Fruit fly (Drosophila melanogaster): ENCODE results near the gene meng.
A peak's percentile ranks its signal among the peaks of the same experiment; 100 is the strongest.

meng gene

dm6 chr2L:6797408-6797807, 55.1 kb downstream of the meng start (continued):
- TF ChIP-seq Hmx (GFP tag; optimal IDR thresholded peaks at IDR 0.05) (no peak), CG8359 (GFP tag; optimal IDR thresholded peaks at IDR 0.05; ENCODE audit: borderline replicate concordance) (no peak), ato (GFP tag; IDR thresholded peaks at IDR 0.05; ENCODE audit: partially characterized antibody) (peak; percentile 61; the same call in 1 of the 2 replicates), CoRest (tag; optimal IDR thresholded peaks at IDR 0.05) (peak; percentile 65), kay (GFP tag; optimal IDR thresholded peaks at IDR 0.05) (peak; percentile 26), CG14710 (tag; optimal IDR thresholded peaks at IDR 0.05) (peak; percentile 56), scrt (GFP tag; optimal IDR thresholded peaks at IDR 0.05) (peak; percentile 2), az2 (GFP tag; optimal IDR thresholded peaks at IDR 0.05) (peak; percentile 43), CG43689 (GFP tag; IDR thresholded peaks at IDR 0.05) (no peak), Hand (GFP tag; optimal IDR thresholded peaks at IDR 0.05) (no peak), bab2 (GFP tag; optimal IDR thresholded peaks at IDR 0.05) (peak; percentile 30), ind (GFP tag; optimal IDR thresholded peaks at IDR 0.05) (no peak), CG9817 (tag; optimal IDR thresholded peaks at IDR 0.05) (peak; percentile 44), Dll (GFP tag; IDR thresholded peaks at IDR 0.05; ENCODE audit: partially characterized antibody) (0 out of 4 replicates have a peak, but pooled peaks have one; percentile 33), CG9876 (GFP tag; optimal IDR thresholded peaks at IDR 0.05) (no peak), CG31441 (GFP tag; IDR thresholded peaks at IDR 0.05) (0 out of 2 replicates have a peak, but pooled peaks have one; percentile 15), Lhr (GFP tag; optimal IDR thresholded peaks at IDR 0.05) (peak; percentile 90), onecut (GFP tag; IDR thresholded peaks at IDR 0.05) (peak; percentile 69), CG3281 (GFP tag; optimal IDR thresholded peaks at IDR 0.05) (no peak), Chrac-16 (GFP tag; optimal IDR thresholded peaks at IDR 0.05) (peak; percentile 46), lbe (GFP tag; optimal IDR thresholded peaks at IDR 0.05) (no peak), Rfx (GFP tag; IDR thresholded peaks at IDR 0.05) (peak; percentile 69), prd (optimal IDR thresholded peaks at IDR 0.05) (no peak), prd (GFP tag; IDR thresholded peaks at IDR 0.05) (peak; percentile 35; the same call in 1 of the 3 replicates), CG17328 (GFP tag; IDR thresholded peaks at IDR 0.05) (no peak), cad (GFP tag; optimal IDR thresholded peaks at IDR 0.05) (peak; percentile 52), stwl (tag; optimal IDR thresholded peaks at IDR 0.05) (peak; percentile 76), crc (GFP tag; optimal IDR thresholded peaks at IDR 0.05) (no peak), CG4424 (GFP tag; optimal IDR thresholded peaks at IDR 0.05) (peak; percentile 43), tna (GFP tag; IDR thresholded peaks at IDR 0.05; ENCODE audit: partially characterized antibody) (peak; percentile 30; the same call in 1 of the 2 replicates), btn (GFP tag; optimal IDR thresholded peaks at IDR 0.05) (no peak), CG17829 (tag; optimal IDR thresholded peaks at IDR 0.05) (peak; percentile 72), CG1602 (GFP tag; optimal IDR thresholded peaks at IDR 0.05) (peak; percentile 17), CG8089 (GFP tag; optimal IDR thresholded peaks at IDR 0.05) (peak; percentile 8), pros (GFP tag; optimal IDR thresholded peaks at IDR 0.05) (no peak), Gug (GFP tag; IDR thresholded peaks at IDR 0.05) (peak; percentile 19; the same call in 1 of the 4 replicates), Max (GFP tag; optimal IDR thresholded peaks at IDR 0.05) (peak; percentile 27), CG15073 (GFP tag; optimal IDR thresholded peaks at IDR 0.05) (no peak), CG4360 (GFP tag; IDR thresholded peaks at IDR 0.05) (peak; percentile 50), CG11247 (GFP tag; IDR thresholded peaks at IDR 0.05) (peak; percentile 47), Ravus (GFP tag; IDR thresholded peaks at IDR 0.05) (no peak), CG4730 (GFP tag; IDR thresholded peaks at IDR 0.05) (no peak), sqz (GFP tag; optimal IDR thresholded peaks at IDR 0.05) (peak; percentile 77), CG9437 (GFP tag; optimal IDR thresholded peaks at IDR 0.05) (no peak), CG8281 (tag; optimal IDR thresholded peaks at IDR 0.05) (no peak), CG11560 (tag; IDR thresholded peaks at IDR 0.05) (peak; percentile 92), ro (GFP tag; IDR thresholded peaks at IDR 0.05) (no peak), CG14860 (GFP tag; IDR thresholded peaks at IDR 0.05; ENCODE audit: partially characterized antibody) (no peak), Lim3 (GFP tag; IDR thresholded peaks at IDR 0.05) (no peak), Hr39 (optimal IDR thresholded peaks at IDR 0.05) (no peak), chn (GFP tag; optimal IDR thresholded peaks at IDR 0.05) (peak; percentile 23), CG11456 (GFP tag; IDR thresholded peaks at IDR 0.05) (peak; percentile 75)
